Fruit fly (Drosophila melanogaster) whole organism, prepupa: ENCODE results near the gene Pex5.

Experiments used
- Blimp-1 ChIP-seq: fragments of 200-800 bp; sonication (Bioruptor generic); optimal IDR thresholded peaks from 3 replicates; lab custom pipeline; 2017; ENCODE audit warnings: missing biosample characterization, missing genetic modification characterization, mild to moderate bottlenecking, moderate library complexity, missing genetic modification reagents
- CG10631 ChIP-seq: fragments of 200-800 bp; sonication (Bioruptor generic); optimal IDR thresholded peaks from 2 replicates; lab custom pipeline; 2016; ENCODE audit warnings: missing biosample characterization, missing genetic modification characterization
- CG10669 ChIP-seq: fragments of 200-800 bp; sonication (Bioruptor generic); optimal IDR thresholded peaks from 3 replicates; lab custom pipeline; 2018; ENCODE audit warnings: missing biosample characterization, mild to moderate bottlenecking, missing genetic modification characterization, moderate library complexity
- CG11762 ChIP-seq: fragments of 200-800 bp; sonication (Bioruptor generic); optimal IDR thresholded peaks from 3 replicates; lab custom pipeline; 2016; ENCODE audit warnings: missing biosample characterization, missing genetic modification characterization; ENCODE audit not compliant: insufficient read depth
- CG3032 ChIP-seq: fragments of 200-800 bp; optimal IDR thresholded peaks from 2 replicates; lab custom pipeline; 2019; ENCODE audit warnings: missing biosample characterization, mild to moderate bottlenecking, missing genetic modification characterization, moderate library complexity
- CG31627 ChIP-seq: fragments of 200-800 bp; sonication (Bioruptor generic); optimal IDR thresholded peaks from 3 replicates; lab custom pipeline; 2016; ENCODE audit warnings: missing biosample characterization, missing genetic modification characterization
- CG6163 ChIP-seq: fragments of 200-800 bp; sonication (Bioruptor generic); IDR thresholded peaks from 3 replicates; pipeline ENCODE4 v1.3.6; 2022; ENCODE audit warnings: missing biosample characterization, missing genetic modification characterization
- CG6276 ChIP-seq: fragments of 200-800 bp; sonication (Bioruptor generic); optimal IDR thresholded peaks from 2 replicates; lab custom pipeline; 2017; ENCODE audit warnings: missing biosample characterization, mild to moderate bottlenecking, missing genetic modification characterization
- CG6854 ChIP-seq: fragments of 200-800 bp; sonication (Bioruptor generic); optimal IDR thresholded peaks from 2 replicates; lab custom pipeline; 2017; ENCODE audit warnings: missing biosample characterization, mild to moderate bottlenecking, missing genetic modification characterization
- CG8119 ChIP-seq: fragments of 200-800 bp; sonication (Bioruptor generic); IDR thresholded peaks from 3 replicates; pipeline ENCODE4 v1.3.6; 2022; ENCODE audit warnings: missing biosample characterization, missing genetic modification characterization
- CG8632 ChIP-seq: fragments of 200-800 bp; sonication (Bioruptor generic); optimal IDR thresholded peaks from 3 replicates; lab custom pipeline; 2016; ENCODE audit warnings: missing biosample characterization, missing genetic modification characterization
- CG9139 ChIP-seq: fragments of 200-800 bp; sonication (Bioruptor generic); optimal IDR thresholded peaks from 3 replicates; lab custom pipeline; 2017; ENCODE audit warnings: missing biosample characterization, mild to moderate bottlenecking, missing genetic modification characterization
- Eip75B ChIP-seq: fragments of 200-800 bp; sonication (Bioruptor generic); optimal IDR thresholded peaks from 3 replicates; lab custom pipeline; 2016; ENCODE audit warnings: missing biosample characterization, missing genetic modification characterization
- Eip78C ChIP-seq: fragments of 200-800 bp; sonication (Bioruptor generic); peaks from one replicate; lab custom pipeline; 2016; ENCODE audit warnings: missing biosample characterization, missing genetic modification characterization
- Eip93F ChIP-seq: fragments of 200-800 bp; sonication (Bioruptor generic); optimal IDR thresholded peaks from 2 replicates; lab custom pipeline; 2016; ENCODE audit warnings: missing biosample characterization, mild to moderate bottlenecking, missing genetic modification characterization
- Ets96B ChIP-seq: fragments of 200-800 bp; optimal IDR thresholded peaks from 2 replicates; lab custom pipeline; 2019; ENCODE audit warnings: missing biosample characterization, mild to moderate bottlenecking, missing genetic modification characterization, moderate library complexity
- Gug ChIP-seq: fragments of 200-800 bp; sonication (Bioruptor generic); IDR thresholded peaks from 2 replicates; pipeline ENCODE4 v1.3.6; 2022; ENCODE audit warnings: missing biosample characterization, missing genetic modification characterization
- Hr39 ChIP-seq: fragments of 200-800 bp; sonication (Bioruptor generic); optimal IDR thresholded peaks from 2 replicates; lab custom pipeline; 2016; ENCODE audit warnings: missing biosample characterization, missing genetic modification characterization
- Hr4 ChIP-seq: fragments of 200-800 bp; sonication (Bioruptor generic); optimal IDR thresholded peaks from 3 replicates; lab custom pipeline; 2016; ENCODE audit warnings: missing biosample characterization, missing genetic modification characterization
- Met ChIP-seq: fragments of 200-800 bp; sonication (Bioruptor generic); optimal IDR thresholded peaks from 3 replicates; lab custom pipeline; 2016; ENCODE audit warnings: missing biosample characterization, missing genetic modification characterization
- OdsH ChIP-seq: fragments of 200-800 bp; sonication (Bioruptor generic); optimal IDR thresholded peaks from 3 replicates; lab custom pipeline; 2016; ENCODE audit warnings: missing biosample characterization, missing genetic modification characterization
- Smox ChIP-seq: fragments of 200-800 bp; sonication (Bioruptor generic); optimal IDR thresholded peaks from 3 replicates; lab custom pipeline; 2016; ENCODE audit warnings: missing biosample characterization, missing genetic modification characterization
- Sox102F ChIP-seq: fragments of 200-800 bp; sonication (Bioruptor generic); optimal IDR thresholded peaks from 2 replicates; lab custom pipeline; 2016; ENCODE audit warnings: missing biosample characterization, mild to moderate bottlenecking, missing genetic modification characterization
- Sox14 ChIP-seq: fragments of 200-800 bp; sonication (Bioruptor generic); optimal IDR thresholded peaks from 3 replicates; lab custom pipeline; 2016; ENCODE audit warnings: missing biosample characterization, missing genetic modification characterization
- Sox15 ChIP-seq: fragments of 200-800 bp; sonication (Bioruptor generic); optimal IDR thresholded peaks from 3 replicates; lab custom pipeline; 2016; ENCODE audit warnings: missing biosample characterization, missing genetic modification characterization
- achi ChIP-seq: fragments of 200-800 bp; sonication (Bioruptor generic); optimal IDR thresholded peaks from 3 replicates; lab custom pipeline; 2016; ENCODE audit warnings: missing biosample characterization, missing genetic modification characterization
- acj6 ChIP-seq: fragments of 200-800 bp; sonication (Bioruptor generic); optimal IDR thresholded peaks from 3 replicates; lab custom pipeline; 2016; ENCODE audit warnings: missing biosample characterization, missing genetic modification characterization
- dsx ChIP-seq: fragments of 200-800 bp; optimal IDR thresholded peaks from 3 replicates; lab custom pipeline; 2019; ENCODE audit warnings: missing biosample characterization, mild to moderate bottlenecking, missing genetic modification characterization, moderate library complexity; ENCODE audit not compliant: poor library complexity, severe bottlenecking
- eg ChIP-seq: fragments of 200-800 bp; sonication (Bioruptor generic); IDR thresholded peaks from 3 replicates; pipeline ENCODE4 v1.3.6; 2022; ENCODE audit warnings: missing biosample characterization, missing genetic modification characterization
- esn ChIP-seq: fragments of 200-800 bp; sonication (Bioruptor generic); optimal IDR thresholded peaks from 2 replicates; lab custom pipeline; 2016; ENCODE audit warnings: missing biosample characterization, mild to moderate bottlenecking, missing genetic modification characterization, moderate library complexity
- fkh ChIP-seq: fragments of 200-800 bp; sonication (Bioruptor generic); optimal IDR thresholded peaks from 3 replicates; lab custom pipeline; 2017; ENCODE audit warnings: missing biosample characterization, mild to moderate bottlenecking, missing genetic modification characterization, moderate library complexity
- lz ChIP-seq: fragments of 200-800 bp; sonication (Bioruptor generic); optimal IDR thresholded peaks from 3 replicates; lab custom pipeline; 2016; ENCODE audit warnings: missing biosample characterization, missing genetic modification characterization
- net ChIP-seq: fragments of 200-800 bp; sonication (Bioruptor generic); optimal IDR thresholded peaks from 3 replicates; lab custom pipeline; 2016; ENCODE audit warnings: missing biosample characterization, missing genetic modification characterization
- pdm3 ChIP-seq: fragments of 200-800 bp; sonication (Bioruptor generic); optimal IDR thresholded peaks from 3 replicates; lab custom pipeline; 2016; ENCODE audit warnings: missing biosample characterization, missing genetic modification characterization
- salr ChIP-seq, 2 experiments: fragments of 200-800 bp; sonication (Bioruptor generic); optimal IDR thresholded peaks; 3 replicates each; lab custom pipeline; 2016 to 2018; ENCODE audit warnings: missing biosample characterization in 2 of 2, missing genetic modification characterization in 2 of 2, mild to moderate bottlenecking in 1 of 2
- spab ChIP-seq: fragments of 200-800 bp; sonication (Bioruptor generic); optimal IDR thresholded peaks from 2 replicates; lab custom pipeline; 2017; ENCODE audit warnings: missing biosample characterization, mild to moderate bottlenecking, missing genetic modification characterization, missing genetic modification reagents
- svp ChIP-seq: fragments of 200-800 bp; sonication (Bioruptor generic); peaks from one replicate; lab custom pipeline; 2016; ENCODE audit warnings: missing biosample characterization, missing genetic modification characterization
- vri ChIP-seq: fragments of 200-800 bp; sonication (Bioruptor generic); optimal IDR thresholded peaks from 3 replicates; lab custom pipeline; 2016; ENCODE audit warnings: missing biosample characterization, mild to moderate bottlenecking, missing genetic modification characterization

The Pex5 gene

DNA sequence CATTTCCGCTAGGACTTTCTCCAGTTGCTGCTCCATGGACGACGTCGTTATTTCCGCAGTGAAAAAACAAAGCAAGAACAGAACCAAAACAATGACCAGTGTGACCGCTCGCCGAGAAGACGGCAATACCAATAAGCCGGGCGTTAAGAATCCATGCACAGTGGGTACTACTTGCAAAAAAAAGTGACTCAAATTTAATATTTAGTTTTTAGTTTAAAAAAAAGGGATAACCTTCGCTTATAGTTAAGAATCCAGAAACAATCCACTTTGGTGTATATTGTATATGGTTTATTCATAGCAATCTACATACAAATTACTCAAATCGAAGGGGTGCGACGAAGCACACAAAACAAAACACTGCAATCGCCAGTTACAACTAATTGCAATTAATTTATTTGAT lies 10.0 kb downstream of the Pex5 start, which contains the start of gene Lamtor5 (continued):
- TF ChIP-seq Eip93F (no peak), CG31627 (GFP tag; lab: Kevin White, UChicago) (peak; percentile 47), salr (GFP tag; optimal IDR thresholded peaks at IDR 0.05; lab: Kevin White, UChicago) (no peak), Ets96B (tag; lab: Kevin White, UChicago) (peak; percentile 36), fkh (no peak), Hr4 (peak; percentile 45), esn (GFP tag; lab: Kevin White, UChicago) (peak; percentile 63), lz (GFP tag; lab: Kevin White, UChicago) (peak; percentile 63), Gug (GFP tag; lab: Robert Waterston, UW) (no peak), acj6 (GFP tag; lab: Kevin White, UChicago) (peak; percentile 49), CG11762 (no peak), CG3032 (peak; percentile 37), Eip75B (GFP tag; lab: Kevin White, UChicago) (peak; percentile 64), net (GFP tag; lab: Kevin White, UChicago) (peak; percentile 44), CG10631 (GFP tag; lab: Kevin White, UChicago) (peak; percentile 48), spab (GFP tag; lab: Kevin White, UChicago) (no peak), achi (GFP tag; lab: Kevin White, UChicago) (peak; percentile 41), CG6276 (GFP tag; lab: Kevin White, UChicago) (no peak), dsx (GFP tag; lab: Kevin White, UChicago) (peak; percentile 23), CG6854 (GFP tag; lab: Kevin White, UChicago) (no peak)

DNA sequence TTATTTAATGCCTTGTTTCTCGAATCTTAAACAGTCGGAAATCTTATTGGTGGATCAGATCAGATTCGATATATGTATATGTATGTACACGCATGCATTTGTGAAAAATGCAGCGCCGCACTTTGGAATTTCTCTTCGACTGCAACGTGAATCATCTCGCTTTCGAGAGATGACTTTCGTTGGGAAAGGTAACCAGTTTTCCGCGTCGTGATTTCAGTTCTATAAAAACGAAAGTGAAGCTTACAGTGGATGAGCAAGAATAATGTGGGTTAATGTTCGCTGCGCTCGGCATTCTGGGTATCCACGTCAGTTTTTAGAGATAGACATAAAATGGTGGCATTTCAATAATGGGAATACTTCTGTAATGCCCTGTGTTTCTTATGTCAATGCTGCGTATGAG lies 12.3 kb downstream of the Pex5 start:
- TF ChIP-seq Sox102F (GFP tag; lab: Kevin White, UChicago) (no peak), Blimp-1 (GFP tag; lab: Kevin White, UChicago) (peak; percentile 94), spab (GFP tag; lab: Kevin White, UChicago) (no peak)

DNA sequence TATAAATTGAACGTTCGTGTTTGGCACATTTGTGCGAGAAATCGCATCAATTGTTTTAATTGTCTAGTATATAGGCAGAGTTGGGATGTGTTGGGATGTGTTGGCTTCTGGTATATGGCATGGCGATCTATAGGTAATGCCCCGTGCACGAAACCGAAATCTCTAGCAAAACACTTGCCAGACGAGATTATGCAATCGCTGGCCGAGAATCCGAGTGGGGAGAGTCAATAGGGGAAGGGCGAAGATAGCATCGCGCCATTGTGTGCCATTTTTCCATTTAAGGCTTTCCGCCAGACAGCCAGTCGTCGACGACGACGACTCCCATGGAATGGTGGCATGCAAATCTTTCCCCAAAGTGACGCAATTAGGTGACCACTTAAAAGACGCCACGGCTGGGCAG lies 14.0 kb downstream of the Pex5 start:
- TF ChIP-seq svp (GFP tag; lab: Kevin White, UChicago) (peak; percentile 76), CG8119 (GFP tag; lab: Robert Waterston, UW) (no peak), esn (GFP tag; lab: Kevin White, UChicago) (no peak), CG10669 (GFP tag; lab: Kevin White, UChicago) (no peak), Sox14 (GFP tag; lab: Kevin White, UChicago) (no peak), OdsH (GFP tag; lab: Kevin White, UChicago) (no peak), Eip78C (GFP tag; lab: Kevin White, UChicago) (peak; percentile 43), CG11762 (no peak), Gug (GFP tag; lab: Robert Waterston, UW) (no peak), Met (GFP tag; lab: Kevin White, UChicago) (no peak), vri (peak; percentile 62), Smox (no peak), CG8632 (GFP tag; lab: Kevin White, UChicago) (no peak), Eip75B (GFP tag; lab: Kevin White, UChicago) (no peak), Sox15 (GFP tag; lab: Kevin White, UChicago) (no peak), CG9139 (no peak), eg (GFP tag; lab: Robert Waterston, UW) (no peak), CG6163 (GFP tag; lab: Robert Waterston, UW) (no peak), Ets96B (tag; lab: Kevin White, UChicago) (no peak), fkh (no peak), pdm3 (GFP tag; lab: Kevin White, UChicago) (no peak)

DNA sequence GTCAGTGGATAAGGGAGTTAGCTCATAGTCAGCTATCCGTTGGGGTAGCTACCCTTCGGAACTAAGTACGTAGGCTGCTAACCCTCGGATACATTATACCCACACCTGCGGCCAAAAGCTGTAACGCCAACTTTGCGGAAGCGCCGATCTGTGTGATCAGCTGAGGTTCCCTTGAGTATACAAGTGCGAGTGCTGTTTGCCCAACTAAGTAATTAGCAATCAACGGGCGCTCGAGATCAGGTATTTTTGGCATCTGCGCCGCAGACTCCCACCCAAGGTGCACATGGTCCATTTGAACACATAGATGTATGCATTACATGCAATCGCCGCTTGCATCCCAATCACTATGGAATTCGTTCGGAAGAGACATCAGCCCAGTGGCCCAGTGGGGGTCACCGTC lies 14.8 kb downstream of the Pex5 start:
- peak; percentile 27 for TF ChIP-seq svp (GFP tag; lab: Kevin White, UChicago)
- no peak for TF ChIP-seq Hr39 (GFP tag; lab: Kevin White, UChicago)
- no peak for TF ChIP-seq CG10631 (GFP tag; lab: Kevin White, UChicago)
- TF ChIP-seq fkh = peak; percentile 81
- TF ChIP-seq, all 60 proteins: peak for 2
